Worm (Caenorhabditis elegans) whole organism, L3 larva: ENCODE results near the gene C53D6.6.

Source experiments
- elt-1 ChIP-seq: fragments of 150-350 bp; optimal IDR thresholded peaks from 2 replicates; lab custom pipeline; 2014; ENCODE audit warnings: missing biosample characterization, missing genetic modification characterization
- fos-1 ChIP-seq: fragments of 150-350 bp; optimal IDR thresholded peaks from 2 replicates; lab custom pipeline; 2014; ENCODE audit warnings: missing biosample characterization, missing genetic modification characterization
- nfya-1 ChIP-seq: sonication (generic microtip); optimal IDR thresholded peaks from 2 replicates; lab custom pipeline; 2017; ENCODE audit warnings: missing genetic modification characterization, mild to moderate bottlenecking, missing compliant biosample characterization, antibody characterized with exemption, moderate library complexity; ENCODE audit not compliant: insufficient read depth
- nhr-237 ChIP-seq: fragments of 150-350 bp; optimal IDR thresholded peaks from 2 replicates; lab custom pipeline; 2014; ENCODE audit warnings: missing biosample characterization, missing genetic modification characterization
- nhr-76 ChIP-seq: fragments of 150-350 bp; sonication (generic microtip); optimal IDR thresholded peaks from 5 replicates; lab custom pipeline; 2014; ENCODE audit warnings: missing biosample characterization, missing genetic modification characterization
- pha-4 ChIP-seq: fragments of 150-350 bp; optimal IDR thresholded peaks from 2 replicates; lab custom pipeline; 2014; ENCODE audit warnings: missing biosample characterization, missing genetic modification reagents, missing genetic modification characterization
- unc-62 ChIP-seq: fragments of 150-350 bp; sonication (generic microtip); optimal IDR thresholded peaks from 4 replicates; lab custom pipeline; 2014; ENCODE audit warnings: missing biosample characterization, missing genetic modification reagents, missing genetic modification characterization
- ztf-11 ChIP-seq: fragments of 150-350 bp; optimal IDR thresholded peaks from 2 replicates; lab custom pipeline; 2014; ENCODE audit warnings: missing biosample characterization, missing genetic modification characterization

DNA sequence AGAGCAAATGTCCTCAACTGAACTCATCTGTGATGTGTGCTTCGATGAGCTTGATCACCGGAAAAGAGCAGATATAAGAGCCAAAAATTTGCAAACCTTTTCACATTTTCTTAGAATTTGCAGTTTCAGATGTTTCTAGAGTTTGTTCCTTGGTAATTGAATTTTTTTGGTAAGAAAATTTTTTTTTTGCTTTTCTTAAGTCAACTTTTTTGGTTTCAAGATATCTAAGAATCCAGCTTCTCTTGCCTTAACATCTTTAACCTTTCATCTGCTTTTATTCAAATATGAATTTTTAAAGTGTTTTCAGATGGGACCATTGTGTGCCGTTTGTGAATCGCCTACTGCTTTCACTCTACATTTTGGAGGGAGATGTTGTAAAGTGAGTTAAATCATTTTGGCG lies 37.2 kb upstream of the C53D6.6 start, which contains the start of gene nhr-11:
- TF ChIP-seq elt-1 (tag; lab: Kevin White, UChicago) (no peak), nhr-237 (tag; lab: Kevin White, UChicago) (no peak), pha-4 (tag; lab: Kevin White, UChicago) (no peak), fos-1 (tag; lab: Kevin White, UChicago) (no peak), unc-62 (GFP tag; lab: Kevin White, UChicago) (no peak), ztf-11 (tag; lab: Kevin White, UChicago) (no peak), nhr-76 (tag; lab: Kevin White, UChicago) (no peak), nfya-1 (tag; lab: Kevin White, UChicago) (no peak)
